Fruit fly (Drosophila melanogaster) S2 (cell line): ENCODE data around the gene noc.

Source experiments
- CG8478 ChIP-seq: fragments of >200 bp; optimal IDR thresholded peaks from 2 replicates; lab custom pipeline; 2018
- CTCF ChIP-seq, 2 experiments: fragments of >200 bp; optimal IDR thresholded peaks; 2 replicates each; lab custom pipeline; 2018

dm6 chr2L:14506011-14506565 is 15.4 kb downstream of the noc start:
- no peak for TF ChIP-seq CTCF (optimal IDR thresholded peaks at IDR 0.05; lab: Kevin White, UChicago)
- TF ChIP-seq CG8478 (lab: Kevin White, UChicago) = no peak
